Worm (Caenorhabditis elegans) whole organism, late embryonic: ENCODE results near the gene aak-1.

Experiments used
- ama-1 ChIP-seq: fragments of 150-350 bp; optimal IDR thresholded peaks from 2 replicates; lab custom pipeline; 2014
- pha-4 ChIP-seq: fragments of 150-350 bp; optimal IDR thresholded peaks from 2 replicates; lab custom pipeline; 2018; ENCODE audit warnings: missing biosample characterization, missing genetic modification reagents, missing genetic modification characterization

- TF ChIP-seq pha-4 (tag; lab: Kevin White, UChicago) (no peak), ama-1 (lab: Kevin White, UChicago) (no peak)
Measured at ce11 chrIII:8749487-8749886, 11.4 kb downstream of the aak-1 start, which contains the start of gene sma-2.
